Worm (Caenorhabditis elegans) whole organism, midembryonic: Measurements from ENCODE around the gene daf-42.
A peak's percentile ranks its signal among the peaks of the same experiment; 100 is the strongest.

Experiments
- T22C8.4 ChIP-seq: fragments of 200-800 bp; sonication (Bioruptor generic); IDR thresholded peaks from 2 replicates; pipeline ENCODE4 v1.3.6; 2022; ENCODE audit warnings: missing genetic modification characterization, missing compliant biosample characterization
- cog-1 ChIP-seq: sonication (generic microtip); optimal IDR thresholded peaks from 2 replicates; lab custom pipeline; 2016; ENCODE audit warnings: missing genetic modification characterization, missing compliant biosample characterization
- flt-1 ChIP-seq: fragments of 200-800 bp; sonication (Bioruptor generic); IDR thresholded peaks from 2 replicates; pipeline ENCODE4 v1.3.6; 2022; ENCODE audit warnings: missing genetic modification characterization, missing compliant biosample characterization
- klf-2 ChIP-seq: fragments of 200-800 bp; sonication (Bioruptor generic); conservative IDR thresholded peaks from 2 replicates; pipeline ENCODE4 v1.3.6; 2022; ENCODE audit warnings: missing genetic modification reagents, missing genetic modification characterization, missing compliant biosample characterization
- med-1 ChIP-seq: sonication (generic microtip); optimal IDR thresholded peaks from 2 replicates; lab custom pipeline; 2017; ENCODE audit warnings: missing genetic modification characterization, mild to moderate bottlenecking, missing compliant biosample characterization, antibody characterized with exemption, missing genetic modification reagents; ENCODE audit not compliant: insufficient read depth
- ref-1 ChIP-seq: fragments of 200-800 bp; sonication (Bioruptor generic); conservative IDR thresholded peaks from 2 replicates; pipeline ENCODE4 v1.3.6; 2022; ENCODE audit warnings: missing genetic modification reagents, missing genetic modification characterization, missing compliant biosample characterization
- tab-1 ChIP-seq: fragments of 200-800 bp; sonication (Bioruptor generic); IDR thresholded peaks from 2 replicates; pipeline ENCODE4 v1.3.6; 2022; ENCODE audit warnings: missing genetic modification characterization, missing compliant biosample characterization
- ztf-23 ChIP-seq: fragments of 200-800 bp; sonication (Bioruptor generic); IDR thresholded peaks from 2 replicates; pipeline ENCODE4 v1.3.6; 2022; ENCODE audit warnings: missing genetic modification reagents, missing genetic modification characterization, missing compliant biosample characterization
- ztf-29 ChIP-seq: fragments of 200-800 bp; sonication (Bioruptor generic); IDR thresholded peaks from 2 replicates; pipeline ENCODE4 v1.3.6; 2022; ENCODE audit warnings: missing genetic modification reagents, missing genetic modification characterization, missing compliant biosample characterization

The daf-42 gene

DNA sequence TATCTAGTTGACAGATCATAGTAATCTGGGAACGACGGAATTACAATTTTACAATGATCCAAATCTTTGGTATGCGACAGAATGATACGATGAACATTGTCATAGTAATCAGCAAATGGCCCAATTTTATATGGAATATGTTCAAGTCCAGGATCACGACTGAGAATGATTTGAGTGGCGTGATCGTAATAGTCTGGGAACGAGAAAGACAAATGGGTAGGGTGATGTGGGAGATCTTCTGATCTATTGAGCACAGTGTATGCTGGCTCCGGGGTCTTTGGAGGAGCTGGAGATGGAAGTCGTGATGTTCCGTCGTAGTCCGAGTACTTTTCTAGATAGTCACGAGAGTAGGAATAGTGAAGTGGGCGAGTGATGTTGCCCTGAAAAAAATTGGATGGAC is 22.7 kb downstream of the daf-42 start:
- TF ChIP-seq klf-2 (GFP tag; lab: Robert Waterston, UW) (no peak), ztf-23 (GFP tag; lab: Robert Waterston, UW) (no peak)

DNA sequence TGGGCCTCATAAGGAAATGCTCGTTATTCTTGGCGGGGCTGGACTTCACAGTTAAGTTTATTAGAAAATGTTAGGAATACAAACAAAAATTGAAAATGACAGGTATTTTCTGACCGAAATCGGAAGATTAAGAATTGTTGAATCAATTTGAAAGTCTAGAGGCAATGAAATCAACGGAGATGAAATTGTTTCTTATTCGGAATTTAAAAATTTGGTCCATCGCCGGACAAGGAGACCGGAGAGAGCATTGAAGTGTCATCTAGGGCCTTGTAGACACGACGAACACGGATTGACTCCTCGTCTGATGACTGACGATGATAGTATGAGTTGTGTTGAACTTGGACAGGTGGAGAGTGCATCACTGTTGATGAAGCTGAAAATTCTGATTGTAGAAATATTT is 26.0 kb downstream of the daf-42 start:
- no peak for TF ChIP-seq flt-1 (GFP tag; lab: Robert Waterston, UW)
- no peak for TF ChIP-seq tab-1
- no peak for TF ChIP-seq ref-1 (GFP tag; lab: Robert Waterston, UW)
- TF ChIP-seq klf-2 (GFP tag; lab: Robert Waterston, UW), result no peak
- no peak for TF ChIP-seq ztf-23 (GFP tag; lab: Robert Waterston, UW)
- TF ChIP-seq med-1 (GFP tag; lab: Kevin White, UChicago), result no peak
- TF ChIP-seq cog-1, result no peak

DNA sequence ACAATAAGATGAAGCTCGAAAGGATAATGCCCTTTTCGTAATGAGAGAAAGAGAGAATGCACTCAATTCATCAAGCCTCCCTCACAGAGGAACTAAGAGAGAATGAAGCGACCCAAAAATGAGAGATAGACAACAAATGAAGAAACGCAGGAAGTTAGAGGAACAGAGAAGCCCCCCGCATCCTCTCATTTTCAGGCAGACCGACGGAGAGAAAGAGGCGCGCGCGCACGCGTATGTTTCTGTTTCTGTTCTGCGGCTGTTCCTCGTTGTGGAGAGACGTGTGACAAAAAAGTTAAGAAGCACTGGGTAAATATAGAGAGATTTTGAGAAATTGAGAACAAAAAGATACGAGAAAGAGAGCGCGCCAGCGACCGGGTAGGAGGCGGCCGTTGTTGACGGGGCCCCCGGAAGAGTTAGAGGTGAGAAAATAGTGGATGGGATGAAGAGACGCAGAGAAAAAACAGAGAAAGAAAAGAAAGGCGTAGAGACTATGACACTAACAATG is 26.7 kb downstream of the daf-42 start:
- TF ChIP-seq klf-2 (GFP tag; lab: Robert Waterston, UW) (no peak), cog-1 (peak; percentile 68), flt-1 (GFP tag; lab: Robert Waterston, UW) (0 out of 2 replicates have a peak, but pooled peaks have one; percentile 29), ztf-29 (GFP tag; lab: Robert Waterston, UW) (peak; percentile 35; the same call in 1 of the 2 replicates), ztf-23 (GFP tag; lab: Robert Waterston, UW) (0 out of 2 replicates have a peak, but pooled peaks have one; percentile 47)

ce11 chrIV:7318900-7319299 is 27.8 kb downstream of the daf-42 start:
- TF ChIP-seq ref-1 (GFP tag; lab: Robert Waterston, UW) (no peak), ztf-23 (GFP tag; lab: Robert Waterston, UW) (no peak), ztf-29 (GFP tag; lab: Robert Waterston, UW) (no peak)

- TF ChIP-seq flt-1 (GFP tag; lab: Robert Waterston, UW) (no peak), tab-1 (no peak), ztf-23 (GFP tag; lab: Robert Waterston, UW) (no peak), klf-2 (GFP tag; lab: Robert Waterston, UW) (no peak)
Measured at ce11 chrIV:7317829-7318529, 28.7 kb downstream of the daf-42 start.

DNA sequence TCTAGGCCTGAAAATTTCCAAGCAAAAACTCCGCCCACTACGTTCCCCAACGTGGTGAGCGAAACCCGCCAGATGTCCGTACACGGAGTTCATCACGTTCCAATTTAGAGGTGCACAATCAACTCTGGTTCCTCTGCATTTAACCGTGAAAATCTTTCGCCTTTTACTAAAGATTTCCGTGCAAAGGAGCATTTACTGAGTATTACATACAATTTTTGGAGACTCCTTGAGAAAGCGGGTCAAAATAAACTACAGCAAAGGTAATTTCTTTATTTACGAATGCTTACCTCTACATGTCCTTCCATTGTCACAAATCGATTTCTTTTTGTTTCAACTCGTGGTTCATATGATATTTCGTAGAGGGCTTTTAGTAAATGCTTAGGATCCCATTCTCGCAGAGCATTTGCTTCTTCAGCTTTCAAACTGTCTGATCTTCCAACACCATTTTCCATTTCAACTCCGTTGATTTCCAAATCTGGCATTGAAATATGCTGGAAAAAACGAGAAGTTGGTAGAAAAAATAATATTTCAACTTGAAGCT is 30.0 kb downstream of the daf-42 start, which contains the start of gene F42C5.9:
F42C5.9 (minus strand) TSS at position 491 of the 541 bp plus-strand sequence.
- no peak for TF ChIP-seq T22C8.4 (GFP tag; lab: Robert Waterston, UW)
- no peak for TF ChIP-seq ztf-23 (GFP tag; lab: Robert Waterston, UW)
- TF ChIP-seq cog-1, result no peak
- TF ChIP-seq ref-1 (GFP tag; lab: Robert Waterston, UW), result no peak
- no peak for TF ChIP-seq klf-2 (GFP tag; lab: Robert Waterston, UW)
- TF ChIP-seq tab-1, result no peak
- no peak for TF ChIP-seq ztf-29 (GFP tag; lab: Robert Waterston, UW)
- TF ChIP-seq med-1 (GFP tag; lab: Kevin White, UChicago), result no peak
- TF ChIP-seq flt-1 (GFP tag; lab: Robert Waterston, UW), result no peak

ce11 chrIV:7313962-7314361 is 32.7 kb downstream of the daf-42 start:
- TF ChIP-seq cog-1, result peak; percentile 5
- TF ChIP-seq med-1 (GFP tag; lab: Kevin White, UChicago), result no peak
- TF ChIP-seq ztf-29 (GFP tag; lab: Robert Waterston, UW), result no peak

- TF ChIP-seq ref-1 (GFP tag; lab: Robert Waterston, UW) (no peak), tab-1 (no peak), ztf-29 (GFP tag; lab: Robert Waterston, UW) (no peak), klf-2 (GFP tag; lab: Robert Waterston, UW) (no peak), med-1 (GFP tag; lab: Kevin White, UChicago) (no peak), ztf-23 (GFP tag; lab: Robert Waterston, UW) (no peak), cog-1 (no peak), flt-1 (GFP tag; lab: Robert Waterston, UW) (no peak), T22C8.4 (GFP tag; lab: Robert Waterston, UW) (no peak)
Measured at ce11 chrIV:7313397-7313910, 33.2 kb downstream of the daf-42 start, which contains the start of gene rps-8. TSS of gene rps-8 (minus strand) at chrIV:7313860.

ce11 chrIV:7312620-7313194 is 33.9 kb downstream of the daf-42 start:
- TF ChIP-seq klf-2 (GFP tag; lab: Robert Waterston, UW), result no peak
- TF ChIP-seq T22C8.4 (GFP tag; lab: Robert Waterston, UW), result no peak
- no peak for TF ChIP-seq med-1 (GFP tag; lab: Kevin White, UChicago)
- TF ChIP-seq ztf-29 (GFP tag; lab: Robert Waterston, UW), result no peak
- TF ChIP-seq ztf-23 (GFP tag; lab: Robert Waterston, UW), result no peak
- TF ChIP-seq cog-1, result no peak
- TF ChIP-seq flt-1 (GFP tag; lab: Robert Waterston, UW), result no peak

DNA sequence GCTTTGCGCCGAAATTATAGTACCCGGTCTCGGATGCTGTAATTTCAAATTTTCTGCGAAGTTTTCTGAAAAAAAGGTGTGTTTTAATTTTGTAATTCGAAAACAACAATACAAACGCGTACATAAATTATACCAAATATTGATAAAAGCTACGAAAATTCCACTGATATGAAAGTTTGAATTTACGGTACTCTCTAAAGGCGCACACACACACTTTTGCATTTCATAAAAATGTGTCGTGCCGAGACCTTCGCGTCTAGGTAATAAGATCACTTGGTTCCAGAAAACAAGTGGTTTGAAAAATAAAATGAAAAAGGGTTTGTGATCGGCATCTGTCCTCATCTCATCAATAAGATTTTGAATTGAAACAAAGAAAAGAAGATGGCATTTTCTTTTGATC is 35.8 kb downstream of the daf-42 start:
- TF ChIP-seq flt-1 (GFP tag; lab: Robert Waterston, UW) (no peak), ztf-23 (GFP tag; lab: Robert Waterston, UW) (no peak), ref-1 (GFP tag; lab: Robert Waterston, UW) (no peak), cog-1 (no peak), tab-1 (no peak), klf-2 (GFP tag; lab: Robert Waterston, UW) (no peak), T22C8.4 (GFP tag; lab: Robert Waterston, UW) (no peak)
